Worm (Caenorhabditis elegans): Measurements from ENCODE around the gene cest-19.

DNA sequence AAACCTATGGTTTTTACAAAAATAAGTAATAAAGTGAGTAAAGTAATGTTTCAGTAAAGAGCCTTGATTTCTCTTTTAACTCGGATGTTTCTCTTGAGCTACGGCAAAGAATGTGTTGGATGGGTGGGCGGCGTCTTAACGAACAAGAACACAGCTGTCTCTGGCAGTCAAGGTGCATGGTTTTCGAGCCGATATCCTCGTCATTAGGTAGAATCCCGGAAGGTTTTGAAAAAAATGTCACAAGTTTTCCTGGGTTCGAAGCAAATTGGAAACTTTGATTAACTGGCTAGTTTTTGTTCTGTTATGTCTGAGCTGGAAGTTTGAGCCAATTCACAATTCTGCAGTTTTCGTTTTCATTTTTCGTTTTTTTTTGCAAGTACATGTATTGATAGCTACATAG is 39.4 kb upstream of the cest-19 start, which contains the start of gene B0403.6:
- no peak for TF ChIP-seq ZK185.1 (tag; optimal IDR thresholded peaks at IDR 0.05; ENCODE audit: poor library complexity, severe bottlenecking)
- no peak for TF ChIP-seq F23B12.7 (tag; optimal IDR thresholded peaks at IDR 0.05; ENCODE audit: insufficient read depth)
- no peak for TF ChIP-seq sea-2 (GFP tag; IDR thresholded peaks at IDR 0.05)
